Worm (Caenorhabditis elegans) whole organism, midembryonic: ENCODE results near the gene klp-18.

Experiments used
- T22C8.4 ChIP-seq: fragments of 200-800 bp; sonication (Bioruptor generic); IDR thresholded peaks from 2 replicates; pipeline ENCODE4 v1.3.6; 2022; ENCODE audit warnings: missing genetic modification characterization, missing compliant biosample characterization
- cog-1 ChIP-seq: sonication (generic microtip); optimal IDR thresholded peaks from 2 replicates; lab custom pipeline; 2016; ENCODE audit warnings: missing genetic modification characterization, missing compliant biosample characterization
- flt-1 ChIP-seq: fragments of 200-800 bp; sonication (Bioruptor generic); IDR thresholded peaks from 2 replicates; pipeline ENCODE4 v1.3.6; 2022; ENCODE audit warnings: missing genetic modification characterization, missing compliant biosample characterization
- klf-2 ChIP-seq: fragments of 200-800 bp; sonication (Bioruptor generic); conservative IDR thresholded peaks from 2 replicates; pipeline ENCODE4 v1.3.6; 2022; ENCODE audit warnings: missing genetic modification reagents, missing genetic modification characterization, missing compliant biosample characterization
- ref-1 ChIP-seq: fragments of 200-800 bp; sonication (Bioruptor generic); conservative IDR thresholded peaks from 2 replicates; pipeline ENCODE4 v1.3.6; 2022; ENCODE audit warnings: missing genetic modification reagents, missing genetic modification characterization, missing compliant biosample characterization
- tab-1 ChIP-seq: fragments of 200-800 bp; sonication (Bioruptor generic); IDR thresholded peaks from 2 replicates; pipeline ENCODE4 v1.3.6; 2022; ENCODE audit warnings: missing genetic modification characterization, missing compliant biosample characterization
- ztf-23 ChIP-seq: fragments of 200-800 bp; sonication (Bioruptor generic); IDR thresholded peaks from 2 replicates; pipeline ENCODE4 v1.3.6; 2022; ENCODE audit warnings: missing genetic modification reagents, missing genetic modification characterization, missing compliant biosample characterization
- ztf-29 ChIP-seq: fragments of 200-800 bp; sonication (Bioruptor generic); IDR thresholded peaks from 2 replicates; pipeline ENCODE4 v1.3.6; 2022; ENCODE audit warnings: missing genetic modification reagents, missing genetic modification characterization, missing compliant biosample characterization

ce11 chrIV:6991070-6991469, 48.9 kb upstream of the klp-18 start:
- TF ChIP-seq T22C8.4 (no peak), flt-1 (no peak), ztf-23 (GFP tag; lab: Robert Waterston, UW) (no peak), cog-1 (no peak), tab-1 (no peak), ref-1 (GFP tag; lab: Robert Waterston, UW) (no peak), ztf-29 (GFP tag; lab: Robert Waterston, UW) (no peak), klf-2 (GFP tag; lab: Robert Waterston, UW) (no peak)
